Worm (Caenorhabditis elegans) whole organism, early embryonic: Measurements from ENCODE around the gene rml-3.

Experiments used
- F13C5.2 ChIP-seq: sonication (generic microtip); optimal IDR thresholded peaks from 2 replicates; lab custom pipeline; 2017; ENCODE audit warnings: mild to moderate bottlenecking, missing genetic modification characterization, inconsistent platforms, missing compliant biosample characterization
- aly-1 ChIP-seq: sonication (generic microtip); optimal IDR thresholded peaks from 2 replicates; lab custom pipeline; 2016; ENCODE audit warnings: missing genetic modification characterization, missing compliant biosample characterization
- ama-1 ChIP-seq: fragments of 150-350 bp; optimal IDR thresholded peaks from 2 replicates; lab custom pipeline; 2014
- ceh-13 ChIP-seq: fragments of 200-800 bp; sonication (Bioruptor generic); optimal IDR thresholded peaks from 2 replicates; lab custom pipeline; 2018; ENCODE audit warnings: mild to moderate bottlenecking, missing genetic modification characterization, missing compliant biosample characterization
- ceh-36 ChIP-seq: sonication (generic microtip); optimal IDR thresholded peaks from 2 replicates; lab custom pipeline; 2016; ENCODE audit warnings: missing genetic modification characterization, inconsistent platforms, missing compliant biosample characterization
- flt-1 ChIP-seq: fragments of 200-800 bp; sonication (Bioruptor generic); IDR thresholded peaks from 2 replicates; pipeline ENCODE4 v1.3.6; 2022; ENCODE audit warnings: missing genetic modification characterization, missing compliant biosample characterization
- hmbx-1 ChIP-seq: sonication (generic microtip); optimal IDR thresholded peaks from 2 replicates; lab custom pipeline; 2016; ENCODE audit warnings: mild to moderate bottlenecking, missing genetic modification characterization, missing compliant biosample characterization
- hmg-4 ChIP-seq: fragments of 200-800 bp; sonication (Bioruptor generic); optimal IDR thresholded peaks from 2 replicates; lab custom pipeline; 2018; ENCODE audit warnings: mild to moderate bottlenecking, missing genetic modification characterization, missing compliant biosample characterization
- hnd-1 ChIP-seq: sonication (generic microtip); optimal IDR thresholded peaks from 2 replicates; lab custom pipeline; 2016; ENCODE audit warnings: missing genetic modification characterization, missing compliant biosample characterization
- pes-1 ChIP-seq: fragments of 200-800 bp; sonication (Bioruptor generic); IDR thresholded peaks from 2 replicates; pipeline ENCODE4 v1.3.6; 2022; ENCODE audit warnings: missing genetic modification reagents, missing genetic modification characterization, missing compliant biosample characterization
- sea-1 ChIP-seq: fragments of 200-800 bp; sonication (Bioruptor generic); conservative IDR thresholded peaks from 2 replicates; pipeline ENCODE4 v1.3.6; 2022; ENCODE audit warnings: missing genetic modification characterization, missing compliant biosample characterization
- tbx-11 ChIP-seq: fragments of 200-800 bp; sonication (Bioruptor generic); IDR thresholded peaks from 2 replicates; pipeline ENCODE4 v1.3.6; 2022; ENCODE audit warnings: missing genetic modification characterization, missing compliant biosample characterization
- tbx-37 ChIP-seq: fragments of 200-800 bp; sonication (Bioruptor generic); conservative IDR thresholded peaks from 2 replicates; pipeline ENCODE4 v1.3.6; 2022; ENCODE audit warnings: missing genetic modification reagents, missing genetic modification characterization, missing compliant biosample characterization
- tra-4 ChIP-seq: sonication (generic microtip); optimal IDR thresholded peaks from 2 replicates; lab custom pipeline; 2017; ENCODE audit warnings: missing genetic modification characterization, missing compliant biosample characterization

DNA sequence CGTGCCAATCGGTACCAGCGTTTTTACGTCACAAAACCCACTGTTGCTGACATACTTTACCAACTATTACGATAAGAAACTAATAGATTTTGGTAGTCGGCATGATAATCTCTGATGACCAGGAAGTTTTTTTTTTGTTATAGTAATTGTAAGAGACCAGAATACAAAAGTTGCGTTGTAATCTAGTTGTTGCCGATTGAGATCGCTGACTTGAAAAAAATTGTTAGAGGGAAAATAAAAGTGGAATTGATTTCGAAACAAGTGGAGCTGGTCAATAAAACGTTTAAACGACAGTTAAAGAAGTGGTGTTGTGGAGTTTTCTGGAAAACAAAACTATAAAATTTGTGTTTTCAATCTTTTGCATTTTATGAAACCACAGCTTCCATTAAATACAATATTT, 18.1 kb upstream of the rml-3 start:
- no peak for TF ChIP-seq ama-1
- no peak for TF ChIP-seq hmbx-1
- no peak for TF ChIP-seq F13C5.2 (tag; lab: Kevin White, UChicago)
- no peak for TF ChIP-seq ceh-13 (GFP tag; lab: Kevin White, UChicago)
- TF ChIP-seq tbx-37: no peak
- TF ChIP-seq ceh-36 (tag; lab: Kevin White, UChicago): no peak
- TF ChIP-seq sea-1: no peak
- no peak for TF ChIP-seq pes-1 (GFP tag; lab: Robert Waterston, UW)
- TF ChIP-seq tra-4 (tag; lab: Kevin White, UChicago): no peak
- no peak for TF ChIP-seq flt-1
- no peak for TF ChIP-seq aly-1 (tag; lab: Kevin White, UChicago)
- no peak for TF ChIP-seq hnd-1 (tag; lab: Kevin White, UChicago)
- no peak for TF ChIP-seq tbx-11 (GFP tag; lab: Robert Waterston, UW)
- TF ChIP-seq hmg-4 (GFP tag; lab: Kevin White, UChicago): no peak
